Fruit fly (Drosophila melanogaster): ENCODE data around the gene rdx.

Gene rdx

DNA sequence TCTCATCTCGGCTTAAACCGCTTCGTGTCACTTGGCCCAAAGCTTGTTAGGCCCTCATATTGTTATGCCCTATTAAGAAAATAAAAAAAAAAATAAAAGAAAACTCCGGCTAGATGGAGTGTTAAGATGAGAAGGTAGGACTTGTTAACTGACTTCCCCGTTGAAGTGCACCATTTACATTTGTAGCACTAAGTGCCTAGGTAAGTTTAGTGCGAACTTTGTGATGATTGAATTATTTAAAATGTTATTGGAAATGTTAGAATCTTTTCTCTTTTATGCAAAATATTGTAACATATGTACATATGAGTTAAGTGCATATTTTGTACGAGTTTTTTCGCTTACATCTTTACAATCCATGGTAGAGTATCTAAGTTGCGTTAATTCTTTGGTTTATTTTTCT, 33.7 kb downstream of the rdx start (continued):
- TF ChIP-seq CG30403 (GFP tag; optimal IDR thresholded peaks at IDR 0.05) = peak; percentile 18
- TF ChIP-seq ara (GFP tag; IDR thresholded peaks at IDR 0.05) = no peak
- no peak for TF ChIP-seq CG32532 (GFP tag; IDR thresholded peaks at IDR 0.05)
- TF ChIP-seq sc (optimal IDR thresholded peaks at IDR 0.05) = no peak
- no peak for TF ChIP-seq sc (GFP tag; optimal IDR thresholded peaks at IDR 0.05)
- peak; percentile 3 for TF ChIP-seq sens (GFP tag)
- peak; percentile 36 for TF ChIP-seq Sox102F (GFP tag; optimal IDR thresholded peaks at IDR 0.05)
- TF ChIP-seq CG11504 (tag; optimal IDR thresholded peaks at IDR 0.05) = peak; percentile 26
- TF ChIP-seq gsb-n (tag; optimal IDR thresholded peaks at IDR 0.05) = no peak
- TF ChIP-seq NC2α (GFP tag; optimal IDR thresholded peaks at IDR 0.05) = no peak

DNA sequence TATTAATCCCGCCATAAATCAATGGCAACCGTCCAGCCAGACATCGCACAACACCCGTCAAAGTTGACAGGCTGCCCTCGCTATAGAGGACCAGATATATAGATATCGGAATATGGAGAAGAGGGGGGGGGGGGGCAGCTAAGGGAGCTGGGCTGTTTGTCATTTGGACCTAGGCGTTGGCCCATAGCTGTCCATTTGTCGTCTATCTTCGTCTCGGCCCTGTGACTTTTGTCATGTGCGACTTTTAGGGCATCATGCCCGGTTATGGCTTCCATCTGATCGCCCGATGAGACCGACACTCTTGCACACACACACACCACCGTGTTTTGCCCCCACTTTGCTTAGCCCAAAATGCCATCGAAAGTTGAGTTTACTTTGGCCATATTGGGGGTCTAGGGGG, 34.1 kb downstream of the rdx start:
- no peak for TF ChIP-seq CG33213 (GFP tag; optimal IDR thresholded peaks at IDR 0.05)
- peak; percentile 90 for TF ChIP-seq CG13894 (tag; optimal IDR thresholded peaks at IDR 0.05)
- TF ChIP-seq kni (GFP tag; optimal IDR thresholded peaks at IDR 0.05) = peak; percentile 77
- TF ChIP-seq CG34422 (GFP tag; IDR thresholded peaks at IDR 0.05) = 0 out of 3 replicates have a peak, but pooled peaks have one; percentile 38
- peak; percentile 1 for TF ChIP-seq zfh2 (GFP tag; optimal IDR thresholded peaks at IDR 0.05)
- 0 out of 3 replicates have a peak, but pooled peaks have one; percentile 21 for TF ChIP-seq sr (GFP tag; IDR thresholded peaks at IDR 0.05)
- TF ChIP-seq CG43689 (GFP tag; IDR thresholded peaks at IDR 0.05) = 0 out of 2 replicates have a peak, but pooled peaks have one; percentile 4
- no peak for TF ChIP-seq Rx (GFP tag; IDR thresholded peaks at IDR 0.05)
- TF ChIP-seq bcd (GFP tag; optimal IDR thresholded peaks at IDR 0.05) = peak; percentile 22
- TF ChIP-seq Dbx (GFP tag; IDR thresholded peaks at IDR 0.05) = 0 out of 3 replicates have a peak, but pooled peaks have one; percentile 28
- peak in 1 of 2 experiments; percentile 51 for TF ChIP-seq Hr78 (GFP tag; optimal IDR thresholded peaks at IDR 0.05)
- TF ChIP-seq CG8290 (GFP tag; optimal IDR thresholded peaks at IDR 0.05) = no peak
- TF ChIP-seq CG8290 (tag; optimal IDR thresholded peaks at IDR 0.05) = peak in 1 of 2 experiments; percentile 62
- TF ChIP-seq rib (GFP tag; IDR thresholded peaks at IDR 0.05) = peak; percentile 21; the same call in 1 of the 2 replicates
- no peak for TF ChIP-seq ems (GFP tag; optimal IDR thresholded peaks at IDR 0.05)
- TF ChIP-seq CG8281 (tag; optimal IDR thresholded peaks at IDR 0.05) = peak; percentile 47
- TF ChIP-seq sens (GFP tag) = peak; percentile 40
- TF ChIP-seq Med (GFP tag) = peak; percentile 52
- peak; percentile 12 for TF ChIP-seq cwo (GFP tag; optimal IDR thresholded peaks at IDR 0.05)
- 0 out of 2 replicates have a peak, but pooled peaks have one; percentile 12 for TF ChIP-seq CG14014 (GFP tag; IDR thresholded peaks at IDR 0.05)
- peak; percentile 7 for TF ChIP-seq Antp (GFP tag; optimal IDR thresholded peaks at IDR 0.05)
- peak; percentile 60 for TF ChIP-seq row (GFP tag; IDR thresholded peaks at IDR 0.05)
- TF ChIP-seq sqz (GFP tag; optimal IDR thresholded peaks at IDR 0.05) = peak; percentile 5
- 0 out of 3 replicates have a peak, but pooled peaks have one; percentile 31 for TF ChIP-seq Mrtf (GFP tag; IDR thresholded peaks at IDR 0.05)
- no peak for TF ChIP-seq Bgb (GFP tag; IDR thresholded peaks at IDR 0.05; ENCODE audit: partially characterized antibody)
- peak; percentile 12 for TF ChIP-seq sug (tag; optimal IDR thresholded peaks at IDR 0.05)
- TF ChIP-seq Spps (tag; optimal IDR thresholded peaks at IDR 0.05) = no peak
- peak; percentile 88 for TF ChIP-seq grau (tag; optimal IDR thresholded peaks at IDR 0.05)
- TF ChIP-seq CG14441 (GFP tag; IDR thresholded peaks at IDR 0.05) = 0 out of 2 replicates have a peak, but pooled peaks have one; percentile 31
- TF ChIP-seq ci (GFP tag; IDR thresholded peaks at IDR 0.05) = peak; percentile 47; the same call in 1 of the 3 replicates
- TF ChIP-seq CG11456 (GFP tag; IDR thresholded peaks at IDR 0.05) = no peak
- TF ChIP-seq CG10543 (GFP tag; optimal IDR thresholded peaks at IDR 0.05) = peak; percentile 76
- TF ChIP-seq CG15269 (tag; optimal IDR thresholded peaks at IDR 0.05) = peak; percentile 28
- TF ChIP-seq vvl (GFP tag; IDR thresholded peaks at IDR 0.05) = peak; percentile 13; the same call in 1 of the 2 replicates
- TF ChIP-seq lmd (GFP tag; IDR thresholded peaks at IDR 0.05) = peak; percentile 25; the same call in 1 of the 2 replicates
- TF ChIP-seq dysf (GFP tag; IDR thresholded peaks at IDR 0.05) = peak; percentile 25; the same call in 1 of the 3 replicates
- TF ChIP-seq CG12769 (tag; optimal IDR thresholded peaks at IDR 0.05) = peak; percentile 88
- TF ChIP-seq Oli (tag; optimal IDR thresholded peaks at IDR 0.05) = no peak
- TF ChIP-seq Rfx (GFP tag; IDR thresholded peaks at IDR 0.05) = 0 out of 2 replicates have a peak, but pooled peaks have one; percentile 27
- TF ChIP-seq sd (tag; optimal IDR thresholded peaks at IDR 0.05) = peak; percentile 18
- TF ChIP-seq chinmo (GFP tag; IDR thresholded peaks at IDR 0.05; ENCODE audit: partially characterized antibody) = 0 out of 4 replicates have a peak, but pooled peaks have one; percentile 52

Data from whole organism, embryonic.